Fruit fly (Drosophila melanogaster): ENCODE measurements around the gene Rcd4.

Rcd4 gene

DNA sequence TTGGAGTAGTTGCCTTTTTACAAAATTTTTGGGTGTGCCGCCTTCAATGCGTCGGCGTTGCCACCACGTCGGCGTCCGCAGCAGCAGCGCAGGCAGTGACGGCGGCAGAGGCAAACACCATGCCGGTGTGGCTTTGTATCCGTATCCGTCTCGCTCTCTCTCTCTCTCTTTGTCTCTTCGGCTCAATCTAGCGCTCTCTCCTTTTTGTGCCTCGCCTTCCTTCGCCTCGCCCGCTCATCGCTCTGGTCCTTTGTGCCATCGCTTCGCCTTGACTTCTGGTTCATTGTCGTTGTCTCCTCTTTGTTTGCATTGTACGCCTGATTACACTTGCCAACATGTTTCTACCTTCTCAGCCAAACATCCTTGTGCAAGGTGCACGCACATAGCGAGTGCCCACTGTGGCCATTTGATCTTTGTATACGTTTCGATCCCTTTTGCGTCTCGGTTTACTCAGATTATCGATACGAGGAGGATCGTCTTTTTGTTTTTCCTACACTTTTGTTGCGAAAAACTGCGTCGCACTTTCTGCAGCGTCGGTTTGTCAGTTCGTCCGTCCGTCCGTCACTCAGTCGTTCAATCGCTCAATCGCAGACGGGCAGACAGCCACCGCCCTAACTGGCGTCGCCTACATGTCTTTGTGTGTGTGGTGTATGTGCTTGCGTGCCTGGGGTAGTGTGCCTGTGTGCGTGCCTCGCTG, 33.8 kb downstream of the Rcd4 start (continued):
- TF ChIP-seq prd (optimal IDR thresholded peaks at IDR 0.05) (no peak), prd (GFP tag; IDR thresholded peaks at IDR 0.05) (no peak), unc-4 (GFP tag; IDR thresholded peaks at IDR 0.05; ENCODE audit: partially characterized antibody) (no peak), TFAM (GFP tag; optimal IDR thresholded peaks at IDR 0.05) (no peak), Vsx1 (GFP tag; optimal IDR thresholded peaks at IDR 0.05) (no peak), pho (GFP tag; optimal IDR thresholded peaks at IDR 0.05) (no peak), D19B (GFP tag; optimal IDR thresholded peaks at IDR 0.05) (no peak), NC2β (GFP tag; optimal IDR thresholded peaks at IDR 0.05) (no peak), dpn (GFP tag; optimal IDR thresholded peaks at IDR 0.05) (peak in 1 of 2 experiments; percentile 1), Sin3A (optimal IDR thresholded peaks at IDR 0.05) (no peak), Bdp1 (GFP tag; optimal IDR thresholded peaks at IDR 0.05) (no peak), yki (optimal IDR thresholded peaks at IDR 0.05) (peak; percentile 1), CG32532 (GFP tag; IDR thresholded peaks at IDR 0.05) (0 out of 2 replicates have a peak, but pooled peaks have one; percentile 41), hkb (optimal IDR thresholded peaks at IDR 0.05) (no peak), hkb (GFP tag; IDR thresholded peaks at IDR 0.05) (no peak), CG14050 (GFP tag; IDR thresholded peaks at IDR 0.05) (no peak), sna (GFP tag; IDR thresholded peaks at IDR 0.05; ENCODE audit: partially characterized antibody) (no peak), Gug (GFP tag; IDR thresholded peaks at IDR 0.05) (no peak), Fer2 (tag; optimal IDR thresholded peaks at IDR 0.05) (no peak), slbo (GFP tag; IDR thresholded peaks at IDR 0.05) (no peak), Nf-YC (tag; optimal IDR thresholded peaks at IDR 0.05) (no peak), Fer1 (GFP tag; optimal IDR thresholded peaks at IDR 0.05) (no peak), CG11093 (GFP tag; IDR thresholded peaks at IDR 0.05) (no peak), CG10979 (tag; optimal IDR thresholded peaks at IDR 0.05) (no peak), danr (GFP tag; IDR thresholded peaks at IDR 0.05) (no peak), Sry-δ (GFP tag; optimal IDR thresholded peaks at IDR 0.05) (no peak), bigmax (GFP tag; optimal IDR thresholded peaks at IDR 0.05) (no peak), CG17612 (GFP tag; IDR thresholded peaks at IDR 0.05) (no peak), Hey (tag; optimal IDR thresholded peaks at IDR 0.05) (no peak), Atf6 (GFP tag; IDR thresholded peaks at IDR 0.05) (peak; percentile 58; the same call in 1 of the 2 replicates), mam (GFP tag; optimal IDR thresholded peaks at IDR 0.05) (no peak), so (GFP tag; IDR thresholded peaks at IDR 0.05) (no peak), sim (GFP tag; IDR thresholded peaks at IDR 0.05) (0 out of 2 replicates have a peak, but pooled peaks have one; percentile 5), CG2889 (GFP tag; IDR thresholded peaks at IDR 0.05) (peak; percentile 78), Mes4 (GFP tag; optimal IDR thresholded peaks at IDR 0.05) (no peak), CG3726 (GFP tag; IDR thresholded peaks at IDR 0.05) (no peak), CG34376 (GFP tag; optimal IDR thresholded peaks at IDR 0.05) (no peak), sug (tag; optimal IDR thresholded peaks at IDR 0.05) (no peak), lbe (GFP tag; optimal IDR thresholded peaks at IDR 0.05) (peak; percentile 55), pb (GFP tag; optimal IDR thresholded peaks at IDR 0.05) (no peak), CG11560 (tag; IDR thresholded peaks at IDR 0.05) (no peak), Gsc (GFP tag; IDR thresholded peaks at IDR 0.05) (no peak), stwl (tag; optimal IDR thresholded peaks at IDR 0.05) (peak; percentile 6), Xbp1 (GFP tag; optimal IDR thresholded peaks at IDR 0.05) (peak; percentile 3), jing (GFP tag; optimal IDR thresholded peaks at IDR 0.05) (no peak), CG33557 (GFP tag; optimal IDR thresholded peaks at IDR 0.05) (no peak), CG8924 (tag; optimal IDR thresholded peaks at IDR 0.05) (no peak), cg (GFP tag; optimal IDR thresholded peaks at IDR 0.05) (peak; percentile 68), CG15269 (tag; optimal IDR thresholded peaks at IDR 0.05) (no peak), CG4360 (GFP tag; IDR thresholded peaks at IDR 0.05) (no peak), CG6689 (GFP tag; IDR thresholded peaks at IDR 0.05) (no peak), nau (GFP tag; optimal IDR thresholded peaks at IDR 0.05) (no peak)

Data from whole organism, embryonic.